Worm (Caenorhabditis elegans) whole organism, young adult: ENCODE measurements around the gene erd-2.2.

ENCODE experiments used
- B0019.2 ChIP-seq: fragments of 200-800 bp; sonication (Bioruptor generic); conservative IDR thresholded peaks from 2 replicates; pipeline ENCODE4 v1.3.6; 2022; ENCODE audit warnings: missing genetic modification reagents, missing genetic modification characterization, missing compliant biosample characterization
- F37B4.10 ChIP-seq: fragments of 200-800 bp; sonication (Bioruptor generic); IDR thresholded peaks from 2 replicates; pipeline ENCODE4 v1.3.6; 2022; ENCODE audit warnings: missing genetic modification characterization, missing compliant biosample characterization
- K11D2.4 ChIP-seq: fragments of 200-800 bp; sonication (Bioruptor generic); IDR thresholded peaks from 2 replicates; pipeline ENCODE4 v1.3.6; 2022; ENCODE audit warnings: missing genetic modification reagents, missing genetic modification characterization, missing compliant biosample characterization
- T07F8.4 ChIP-seq: sonication (generic microtip); optimal IDR thresholded peaks from 2 replicates; lab custom pipeline; 2016; ENCODE audit warnings: mild to moderate bottlenecking, missing genetic modification characterization, moderate library complexity, missing compliant biosample characterization
- atf-7 ChIP-seq: sonication (generic microtip); optimal IDR thresholded peaks from 2 replicates; lab custom pipeline; 2017; ENCODE audit warnings: mild to moderate bottlenecking, missing genetic modification characterization, missing compliant biosample characterization
- ccch-3 ChIP-seq: fragments of 200-800 bp; sonication (Bioruptor generic); optimal IDR thresholded peaks from 2 replicates; lab custom pipeline; 2018; ENCODE audit warnings: mild to moderate bottlenecking, missing genetic modification characterization, missing compliant biosample characterization
- cebp-2 ChIP-seq: fragments of 200-800 bp; sonication (Bioruptor generic); IDR thresholded peaks from 2 replicates; pipeline ENCODE4 v1.3.6; 2022; ENCODE audit warnings: missing genetic modification characterization, missing compliant biosample characterization
- ceh-58 ChIP-seq: fragments of 200-800 bp; sonication (Bioruptor generic); IDR thresholded peaks from 2 replicates; pipeline ENCODE4 v1.3.6; 2022; ENCODE audit warnings: missing genetic modification characterization, missing compliant biosample characterization
- ceh-79 ChIP-seq: sonication (generic microtip); optimal IDR thresholded peaks from 2 replicates; lab custom pipeline; 2017; ENCODE audit warnings: mild to moderate bottlenecking, missing genetic modification characterization, missing compliant biosample characterization
- chd-7 ChIP-seq: sonication (generic microtip); optimal IDR thresholded peaks from 2 replicates; lab custom pipeline; 2016; ENCODE audit warnings: mild to moderate bottlenecking, missing genetic modification characterization, moderate library complexity, missing compliant biosample characterization
- dox-1 ChIP-seq: fragments of 200-800 bp; sonication (Bioruptor generic); IDR thresholded peaks from 2 replicates; pipeline ENCODE4 v1.3.6; 2022; ENCODE audit warnings: missing genetic modification reagents, missing genetic modification characterization, missing compliant biosample characterization
- dpff-1 ChIP-seq: sonication (generic microtip); optimal IDR thresholded peaks from 2 replicates; lab custom pipeline; 2017; ENCODE audit warnings: mild to moderate bottlenecking, missing genetic modification characterization, missing compliant biosample characterization
- dpl-1 ChIP-seq: fragments of 150-350 bp; optimal IDR thresholded peaks from 2 replicates; lab custom pipeline; 2014; ENCODE audit warnings: missing biosample characterization, missing genetic modification reagents, missing genetic modification characterization
- efl-1 ChIP-seq: fragments of 150-350 bp; optimal IDR thresholded peaks from 2 replicates; lab custom pipeline; 2014; ENCODE audit warnings: missing biosample characterization, missing genetic modification reagents, missing genetic modification characterization
- ets-4 ChIP-seq: fragments of 200-800 bp; sonication (Bioruptor generic); optimal IDR thresholded peaks from 2 replicates; lab custom pipeline; 2018; ENCODE audit warnings: mild to moderate bottlenecking, missing genetic modification characterization, missing compliant biosample characterization
- gei-17 ChIP-seq: fragments of 200-800 bp; sonication (Bioruptor generic); optimal IDR thresholded peaks from 2 replicates; lab custom pipeline; 2018; ENCODE audit warnings: mild to moderate bottlenecking, missing genetic modification characterization, missing compliant biosample characterization
- hmg-20 ChIP-seq: fragments of 200-800 bp; sonication (Bioruptor generic); IDR thresholded peaks from 2 replicates; pipeline ENCODE4 v1.3.6; 2022; ENCODE audit warnings: missing genetic modification reagents, missing genetic modification characterization, missing compliant biosample characterization
- hrde-1 ChIP-seq: sonication (generic microtip); optimal IDR thresholded peaks from 2 replicates; lab custom pipeline; 2016; ENCODE audit warnings: missing genetic modification characterization, mild to moderate bottlenecking, missing compliant biosample characterization, moderate library complexity, missing genotype, missing genetic modification reagents, borderline replicate concordance
- hsf-1 ChIP-seq: fragments of 200-800 bp; sonication (Bioruptor generic); IDR thresholded peaks from 2 replicates; pipeline ENCODE4 v1.3.6; 2022; ENCODE audit warnings: missing genetic modification reagents, missing genetic modification characterization, missing compliant biosample characterization
- lag-1 ChIP-seq: fragments of 200-800 bp; sonication (Bioruptor generic); IDR thresholded peaks from 2 replicates; pipeline ENCODE4 v1.3.6; 2022; ENCODE audit warnings: missing genetic modification reagents, missing genetic modification characterization, missing compliant biosample characterization
- let-607 ChIP-seq, 2 experiments: fragments of 200-800 bp in 1 of 2; sonication (Bioruptor generic) in 1 of 2; sonication (generic microtip) in 1 of 2; optimal IDR thresholded peaks; 2 replicates each; lab custom pipeline; 2016 to 2018; ENCODE audit warnings: mild to moderate bottlenecking in 2 of 2, missing compliant biosample characterization in 2 of 2, missing genetic modification characterization in 2 of 2, moderate library complexity in 2 of 2, missing genotype in 1 of 2
- lir-1 ChIP-seq: fragments of 200-800 bp; sonication (Bioruptor generic); conservative IDR thresholded peaks from 2 replicates; pipeline ENCODE4 v1.3.6; 2022; ENCODE audit warnings: missing genetic modification reagents, missing genetic modification characterization, missing compliant biosample characterization
- lsl-1 ChIP-seq: fragments of 200-800 bp; sonication (Bioruptor generic); optimal IDR thresholded peaks from 2 replicates; lab custom pipeline; 2018; ENCODE audit warnings: mild to moderate bottlenecking, missing genetic modification characterization, moderate library complexity, missing compliant biosample characterization
- madf-6 ChIP-seq: fragments of 200-800 bp; sonication (Bioruptor generic); IDR thresholded peaks from 2 replicates; pipeline ENCODE4 v1.3.6; 2022; ENCODE audit warnings: missing genetic modification reagents, missing genetic modification characterization, missing compliant biosample characterization
- nfya-2 ChIP-seq: fragments of 200-800 bp; sonication (Bioruptor generic); IDR thresholded peaks from 2 replicates; pipeline ENCODE4 v1.3.6; 2022; ENCODE audit warnings: missing genetic modification reagents, missing genetic modification characterization, missing compliant biosample characterization
- nfyb-1 ChIP-seq: fragments of 200-800 bp; sonication (Bioruptor generic); IDR thresholded peaks from 2 replicates; pipeline ENCODE4 v1.3.6; 2022; ENCODE audit warnings: missing genetic modification reagents, missing genetic modification characterization, missing compliant biosample characterization
- nhr-120 ChIP-seq: fragments of 200-800 bp; sonication (Bioruptor generic); IDR thresholded peaks from 2 replicates; pipeline ENCODE4 v1.3.6; 2022; ENCODE audit warnings: missing genetic modification characterization, missing compliant biosample characterization
- pha-4 ChIP-seq: fragments of 150-350 bp; sonication (generic microtip); optimal IDR thresholded peaks from 2 replicates; lab custom pipeline; 2014; ENCODE audit warnings: missing biosample characterization, missing genetic modification reagents, missing genetic modification characterization
- snpc-1.3 ChIP-seq: sonication (generic microtip); optimal IDR thresholded peaks from 2 replicates; lab custom pipeline; 2017; ENCODE audit warnings: missing genetic modification characterization, mild to moderate bottlenecking, missing compliant biosample characterization, antibody characterized with exemption, moderate library complexity, missing genotype, missing genetic modification reagents; ENCODE audit not compliant: insufficient read depth
- snpc-3.4 ChIP-seq: sonication (generic microtip); optimal IDR thresholded peaks from 2 replicates; lab custom pipeline; 2017; ENCODE audit warnings: missing genetic modification characterization, mild to moderate bottlenecking, missing compliant biosample characterization, antibody characterized with exemption, moderate library complexity, missing genotype, missing genetic modification reagents
- unc-62 ChIP-seq: fragments of 150-350 bp; optimal IDR thresholded peaks from 2 replicates; lab custom pipeline; 2014; ENCODE audit warnings: missing biosample characterization, missing genetic modification reagents, missing genetic modification characterization
- zfh-2 ChIP-seq: fragments of 200-800 bp; sonication (Bioruptor generic); conservative IDR thresholded peaks from 2 replicates; pipeline ENCODE4 v1.3.6; 2022; ENCODE audit warnings: missing genetic modification reagents, missing genetic modification characterization, missing compliant biosample characterization
- ztf-25 ChIP-seq: fragments of 200-800 bp; sonication (Bioruptor generic); IDR thresholded peaks from 2 replicates; pipeline ENCODE4 v1.3.6; 2022; ENCODE audit warnings: missing genetic modification reagents, missing genetic modification characterization, missing compliant biosample characterization
- ztf-28 ChIP-seq: fragments of 200-800 bp; sonication (Bioruptor generic); IDR thresholded peaks from 2 replicates; pipeline ENCODE4 v1.3.6; 2022; ENCODE audit warnings: missing genetic modification reagents, missing genetic modification characterization, missing compliant biosample characterization
- ztf-3 ChIP-seq: fragments of 200-800 bp; sonication (Bioruptor generic); optimal IDR thresholded peaks from 2 replicates; lab custom pipeline; 2018; ENCODE audit warnings: mild to moderate bottlenecking, missing genetic modification characterization, missing compliant biosample characterization

The erd-2.2 gene

ce11 chrIII:5888675-5889074 lies 18.2 kb upstream of the erd-2.2 start, which contains the start of gene C28H8.8:
C28H8.8 (minus strand) TSS chrIII:5888775.
- TF ChIP-seq cebp-2 (GFP tag; lab: Robert Waterston, UW) (no peak), B0019.2 (no peak), hrde-1 (no peak), ztf-28 (GFP tag; lab: Robert Waterston, UW) (no peak), lag-1 (GFP tag; lab: Robert Waterston, UW) (no peak), hmg-20 (GFP tag; lab: Robert Waterston, UW) (no peak), hsf-1 (GFP tag; lab: Robert Waterston, UW) (no peak), ztf-25 (GFP tag; lab: Robert Waterston, UW) (no peak), dox-1 (no peak), chd-7 (tag; lab: Kevin White, UChicago) (no peak)

DNA sequence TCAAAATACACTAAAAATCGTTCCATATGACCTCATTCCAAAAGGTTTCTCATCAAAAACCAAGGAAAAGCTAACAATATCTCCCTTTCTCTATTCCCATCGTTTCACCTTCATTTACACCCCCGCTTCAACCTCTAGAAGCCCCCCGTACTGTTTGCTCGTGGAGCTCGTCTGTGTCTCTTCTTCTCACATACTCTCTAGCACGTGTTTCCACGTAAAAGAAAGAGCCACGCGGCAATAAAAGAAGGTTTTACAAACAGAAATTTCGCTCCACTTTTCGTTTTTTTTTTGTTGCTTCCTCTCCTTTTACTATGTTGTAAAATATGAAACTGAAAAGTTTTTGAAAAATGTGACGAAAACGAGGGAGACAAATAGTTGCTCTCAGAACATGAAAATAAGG lies 13.9 kb upstream of the erd-2.2 start:
- TF ChIP-seq chd-7 (tag; lab: Kevin White, UChicago) (no peak), pha-4 (tag; lab: Kevin White, UChicago) (peak; percentile 63), lsl-1 (GFP tag; lab: Kevin White, UChicago) (no peak)
- TF ChIP-seq, all 124 proteins: peak for 1

ce11 chrIII:5895913-5896312 lies 10.9 kb upstream of the erd-2.2 start, which contains the start of gene pxl-1:
pxl-1 (minus strand) TSS chrIII:5896013.
- no peak for TF ChIP-seq nfya-2 (GFP tag; lab: Robert Waterston, UW)
- no peak for TF ChIP-seq ets-4 (GFP tag; lab: Kevin White, UChicago)
- TF ChIP-seq let-607 (tag; optimal IDR thresholded peaks at IDR 0.05; lab: Kevin White, UChicago): no peak
- no peak for TF ChIP-seq ccch-3 (GFP tag; lab: Kevin White, UChicago)
- TF ChIP-seq T07F8.4 (tag; lab: Kevin White, UChicago): no peak
- no peak for TF ChIP-seq dox-1
- no peak for TF ChIP-seq zfh-2 (GFP tag; lab: Robert Waterston, UW)
- TF ChIP-seq ceh-79 (tag; lab: Kevin White, UChicago): no peak
- TF ChIP-seq ztf-3: no peak
- TF ChIP-seq ceh-58 (GFP tag; lab: Robert Waterston, UW): no peak

DNA sequence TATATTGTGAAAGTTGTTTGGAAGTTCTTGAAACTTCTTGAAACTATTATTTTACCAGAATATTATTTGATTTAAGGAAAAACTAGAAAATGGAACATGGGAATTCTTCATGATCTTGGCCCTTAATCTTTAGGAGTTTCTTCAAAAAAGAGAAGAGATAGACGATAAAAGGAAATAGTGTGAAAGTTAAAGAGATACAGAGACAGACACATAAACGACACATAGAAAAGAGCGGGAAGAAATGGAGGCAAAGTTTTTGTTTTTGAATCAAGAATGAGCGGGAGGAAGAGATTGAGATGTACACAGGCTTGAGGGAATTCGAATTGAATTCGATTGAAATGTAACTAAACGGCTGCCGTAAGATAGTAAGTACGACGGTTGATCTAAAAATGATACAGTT lies 9.4 kb upstream of the erd-2.2 start:
- TF ChIP-seq efl-1 (GFP tag; lab: Kevin White, UChicago) (peak; percentile 30), nhr-120 (GFP tag; lab: Robert Waterston, UW) (no peak)

DNA sequence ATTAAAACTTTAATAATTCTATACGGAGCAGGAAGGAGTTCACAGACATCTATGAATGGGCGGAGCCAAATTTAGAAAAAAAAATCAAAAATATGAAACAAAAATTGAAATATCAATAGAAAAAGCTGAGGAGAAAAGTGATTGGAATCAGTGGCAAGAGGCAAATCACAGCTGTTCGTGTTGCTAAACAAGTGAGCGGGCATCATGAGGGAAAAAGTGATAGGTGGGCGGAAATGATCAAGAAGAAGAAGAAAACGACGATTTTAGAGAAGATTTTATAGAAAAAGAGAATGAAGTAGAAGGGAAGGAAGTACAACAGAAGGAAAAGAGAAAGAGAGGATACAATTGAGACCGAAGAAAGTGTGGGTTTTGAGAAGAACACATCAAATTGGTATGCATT lies 8.2 kb upstream of the erd-2.2 start:
- no peak for TF ChIP-seq hsf-1 (GFP tag; lab: Robert Waterston, UW)
- no peak for TF ChIP-seq F37B4.10
- no peak for TF ChIP-seq dpl-1
- TF ChIP-seq lag-1 (GFP tag; lab: Robert Waterston, UW): no peak
- no peak for TF ChIP-seq snpc-1.3
- TF ChIP-seq dpff-1 (tag; lab: Kevin White, UChicago): no peak
- no peak for TF ChIP-seq nfyb-1 (GFP tag; lab: Robert Waterston, UW)
- no peak for TF ChIP-seq ztf-28 (GFP tag; lab: Robert Waterston, UW)
- TF ChIP-seq gei-17: no peak
- TF ChIP-seq efl-1 (GFP tag; lab: Kevin White, UChicago): no peak
- TF ChIP-seq lir-1 (GFP tag; lab: Robert Waterston, UW): no peak
- TF ChIP-seq snpc-3.4: no peak
- no peak for TF ChIP-seq unc-62 (GFP tag; lab: Kevin White, UChicago)
- no peak for TF ChIP-seq K11D2.4 (GFP tag; lab: Robert Waterston, UW)
- no peak for TF ChIP-seq madf-6 (GFP tag; lab: Robert Waterston, UW)
- TF ChIP-seq atf-7 (tag; lab: Kevin White, UChicago): no peak
